Fruit fly (Drosophila melanogaster): ENCODE data around the gene BORCS5.
A peak's percentile ranks its signal among the peaks of the same experiment; 100 is the strongest.

Gene BORCS5

DNA sequence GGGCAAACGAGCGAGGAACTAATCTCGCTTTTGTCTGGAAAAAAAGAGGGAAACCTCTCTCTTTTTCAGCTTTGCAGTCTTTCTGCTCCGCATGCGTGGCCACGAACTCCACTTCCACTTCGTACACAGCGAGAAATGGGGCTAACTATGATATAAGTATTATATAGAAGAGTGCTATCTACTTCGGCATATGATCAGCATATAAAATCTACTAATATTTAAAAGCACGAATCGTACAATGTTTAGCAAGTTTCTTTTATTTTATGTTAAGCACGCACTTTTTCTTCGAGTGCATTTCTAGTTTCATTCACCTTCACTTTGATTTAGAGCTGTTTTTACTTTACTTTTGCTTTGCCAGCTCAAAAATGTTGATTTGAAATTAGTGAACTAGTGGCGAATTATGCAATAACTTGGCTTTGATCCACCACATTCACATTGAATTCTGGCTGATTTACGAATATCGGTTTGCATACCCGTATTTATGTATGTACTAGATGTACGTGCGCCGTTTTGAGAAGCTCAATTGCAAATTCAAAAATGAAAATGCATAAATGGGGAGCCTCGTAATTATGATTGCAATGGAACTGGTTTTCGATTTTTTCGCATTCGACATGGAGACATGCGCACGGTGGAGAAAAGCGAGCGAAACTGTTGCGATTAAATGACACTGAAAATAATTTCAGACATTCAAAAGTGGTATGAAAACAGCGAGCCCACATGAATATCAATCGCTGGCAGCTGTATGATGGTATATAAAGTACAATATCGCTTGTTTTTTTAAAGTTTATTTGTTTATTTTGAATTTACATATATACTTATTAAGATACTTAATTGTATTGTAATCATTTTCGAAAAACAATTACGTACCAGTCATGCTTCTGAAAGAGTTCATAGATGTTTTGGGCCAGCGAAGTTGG lies 14.8 kb downstream of the BORCS5 start:
- TF ChIP-seq CG9139 (GFP tag; optimal IDR thresholded peaks at IDR 0.05) (peak; percentile 86), vri (GFP tag; optimal IDR thresholded peaks at IDR 0.05) (peak; percentile 80), eg (GFP tag; IDR thresholded peaks at IDR 0.05) (peak; percentile 98), CG11902 (GFP tag; optimal IDR thresholded peaks at IDR 0.05) (peak; percentile 77), esn (GFP tag; optimal IDR thresholded peaks at IDR 0.05) (peak; percentile 86), CG11762 (GFP tag; optimal IDR thresholded peaks at IDR 0.05; ENCODE audit: insufficient read depth) (peak; percentile 88), pdm3 (GFP tag; optimal IDR thresholded peaks at IDR 0.05) (peak; percentile 93), Eip78C (GFP tag) (peak; percentile 99), Hr38 (GFP tag; optimal IDR thresholded peaks at IDR 0.05) (no peak), cyc (GFP tag; optimal IDR thresholded peaks at IDR 0.05) (peak; percentile 81), Smox (GFP tag; optimal IDR thresholded peaks at IDR 0.05) (peak; percentile 75), CG8319 (GFP tag; optimal IDR thresholded peaks at IDR 0.05) (peak; percentile 78), CG4318 (GFP tag; optimal IDR thresholded peaks at IDR 0.05) (peak; percentile 94), CG11294 (GFP tag; IDR thresholded peaks at IDR 0.05) (peak; percentile 93), CG1621 (tag; optimal IDR thresholded peaks at IDR 0.05) (peak; percentile 90), CG6792 (GFP tag; optimal IDR thresholded peaks at IDR 0.05) (peak; percentile 88), CG7368 (GFP tag; optimal IDR thresholded peaks at IDR 0.05) (peak; percentile 92), dac (GFP tag; optimal IDR thresholded peaks at IDR 0.05) (peak; percentile 91), Ets21C (GFP tag; optimal IDR thresholded peaks at IDR 0.05) (peak; percentile 61), dsx (GFP tag; optimal IDR thresholded peaks at IDR 0.05; ENCODE audit: poor library complexity, severe bottlenecking) (peak; percentile 95), CG6854 (GFP tag; optimal IDR thresholded peaks at IDR 0.05) (peak; percentile 56), Sox15 (GFP tag; optimal IDR thresholded peaks at IDR 0.05) (peak; percentile 83), Lpt (GFP tag; optimal IDR thresholded peaks at IDR 0.05) (peak; percentile 93), OdsH (GFP tag; optimal IDR thresholded peaks at IDR 0.05) (peak; percentile 93), CG34406 (GFP tag; optimal IDR thresholded peaks at IDR 0.05) (peak; percentile 90), Sox14 (GFP tag; optimal IDR thresholded peaks at IDR 0.05) (peak; percentile 92), CG32006 (GFP tag; optimal IDR thresholded peaks at IDR 0.05) (peak; percentile 95), acj6 (GFP tag; optimal IDR thresholded peaks at IDR 0.05) (peak; percentile 93), Eip93F (GFP tag; optimal IDR thresholded peaks at IDR 0.05) (peak; percentile 0), CG16779 (tag; optimal IDR thresholded peaks at IDR 0.05) (peak; percentile 89), ss (GFP tag; optimal IDR thresholded peaks at IDR 0.05) (peak; percentile 93 to 94), Eip75B (GFP tag; optimal IDR thresholded peaks at IDR 0.05) (peak; percentile 94), Sox102F (GFP tag; optimal IDR thresholded peaks at IDR 0.05) (peak; percentile 80), achi (GFP tag; optimal IDR thresholded peaks at IDR 0.05) (peak; percentile 90), Hr4 (GFP tag; optimal IDR thresholded peaks at IDR 0.05) (peak; percentile 96), CG3919 (GFP tag; optimal IDR thresholded peaks at IDR 0.05) (peak; percentile 93), Blimp-1 (GFP tag; optimal IDR thresholded peaks at IDR 0.05) (peak; percentile 51), CG8119 (GFP tag; IDR thresholded peaks at IDR 0.05) (peak; percentile 96), Met (GFP tag; optimal IDR thresholded peaks at IDR 0.05) (peak; percentile 82), svp (GFP tag) (peak; percentile 88), Hr39 (GFP tag; optimal IDR thresholded peaks at IDR 0.05) (peak; percentile 79), CG10669 (GFP tag; optimal IDR thresholded peaks at IDR 0.05) (peak; percentile 89), topi (GFP tag; optimal IDR thresholded peaks at IDR 0.05) (peak; percentile 87), Gug (GFP tag; IDR thresholded peaks at IDR 0.05) (peak; percentile 95), CG6276 (GFP tag; optimal IDR thresholded peaks at IDR 0.05) (peak; percentile 93), fkh (GFP tag; optimal IDR thresholded peaks at IDR 0.05) (peak; percentile 2), spab (GFP tag; optimal IDR thresholded peaks at IDR 0.05) (peak; percentile 85), fd59A (GFP tag; optimal IDR thresholded peaks at IDR 0.05) (peak; percentile 90), Ets96B (tag; optimal IDR thresholded peaks at IDR 0.05) (peak; percentile 90), lz (GFP tag; optimal IDR thresholded peaks at IDR 0.05) (peak; percentile 88)
